Fruit fly (Drosophila melanogaster) whole organism, embryonic: Measurements from ENCODE around the gene rgn.

Source experiments
- Asciz ChIP-seq: fragments of 200-800 bp; sonication (Bioruptor generic); optimal IDR thresholded peaks from 2 replicates; lab custom pipeline; 2017; ENCODE audit warnings: missing biosample characterization, mild to moderate bottlenecking, missing genetic modification characterization, missing genetic modification reagents
- CG10979 ChIP-seq: fragments of 200-800 bp; sonication (Bioruptor generic); optimal IDR thresholded peaks from 2 replicates; lab custom pipeline; 2018; ENCODE audit warnings: missing biosample characterization, mild to moderate bottlenecking, missing genetic modification characterization, moderate library complexity
- CG12104 ChIP-seq: fragments of 200-800 bp; sonication (Bioruptor generic); optimal IDR thresholded peaks from 3 replicates; lab custom pipeline; 2016; ENCODE audit warnings: missing biosample characterization, missing genetic modification characterization
- CG12659 ChIP-seq: fragments of 200-800 bp; sonication (Bioruptor generic); optimal IDR thresholded peaks from 3 replicates; lab custom pipeline; 2017; ENCODE audit warnings: mild to moderate bottlenecking, missing biosample characterization, missing genetic modification reagents, missing genetic modification characterization
- CG13894 ChIP-seq: fragments of 200-800 bp; sonication (Bioruptor generic); optimal IDR thresholded peaks from 3 replicates; lab custom pipeline; 2018; ENCODE audit warnings: missing biosample characterization, mild to moderate bottlenecking, missing genetic modification characterization, moderate library complexity
- CG1602 ChIP-seq: fragments of 200-800 bp; sonication (Bioruptor generic); optimal IDR thresholded peaks from 3 replicates; lab custom pipeline; 2016; ENCODE audit warnings: missing biosample characterization, missing genetic modification characterization
- CG17361 ChIP-seq: fragments of 200-800 bp; sonication (Bioruptor generic); IDR thresholded peaks from 3 replicates; pipeline ENCODE4 v1.3.6; 2022; ENCODE audit warnings: missing biosample characterization, missing genetic modification characterization
- CG17912 ChIP-seq: fragments of 200-800 bp; sonication (Bioruptor generic); optimal IDR thresholded peaks from 2 replicates; lab custom pipeline; 2018; ENCODE audit warnings: missing biosample characterization, mild to moderate bottlenecking, missing genetic modification characterization
- CG1792 ChIP-seq: fragments of 200-800 bp; sonication (Bioruptor generic); optimal IDR thresholded peaks from 2 replicates; lab custom pipeline; 2016; ENCODE audit warnings: missing biosample characterization, missing genetic modification characterization
- CG18262 ChIP-seq: fragments of 200-800 bp; optimal IDR thresholded peaks from 3 replicates; lab custom pipeline; 2019; ENCODE audit warnings: missing biosample characterization, mild to moderate bottlenecking, missing genetic modification characterization, moderate library complexity
- CG18619 ChIP-seq: fragments of 200-800 bp; sonication (Bioruptor generic); optimal IDR thresholded peaks from 3 replicates; lab custom pipeline; 2017; ENCODE audit warnings: missing biosample characterization, mild to moderate bottlenecking, missing genetic modification characterization
- CG30020 ChIP-seq: fragments of 200-800 bp; optimal IDR thresholded peaks from 2 replicates; lab custom pipeline; 2019; ENCODE audit warnings: missing biosample characterization, mild to moderate bottlenecking, missing genetic modification characterization, moderate library complexity
- CG31388 ChIP-seq: fragments of 200-800 bp; sonication (Bioruptor generic); optimal IDR thresholded peaks from 2 replicates; lab custom pipeline; 2016; ENCODE audit warnings: missing biosample characterization, missing genetic modification characterization
- CG31441 ChIP-seq: fragments of 200-800 bp; sonication (Bioruptor generic); IDR thresholded peaks from 2 replicates; pipeline ENCODE4 v1.3.6; 2022; ENCODE audit warnings: missing biosample characterization, missing genetic modification characterization
- CG34422 ChIP-seq: fragments of 200-800 bp; sonication (Bioruptor generic); IDR thresholded peaks from 3 replicates; pipeline ENCODE4 v1.3.6; 2022; ENCODE audit warnings: missing biosample characterization, missing genetic modification characterization
- CG4617 ChIP-seq: fragments of 200-800 bp; sonication (Bioruptor generic); optimal IDR thresholded peaks from 3 replicates; lab custom pipeline; 2016; ENCODE audit warnings: missing biosample characterization, missing genetic modification characterization, borderline replicate concordance
- CG4854 ChIP-seq: fragments of 200-800 bp; sonication (Bioruptor generic); optimal IDR thresholded peaks from 2 replicates; lab custom pipeline; 2016; ENCODE audit warnings: missing biosample characterization, missing genetic modification characterization, inconsistent platforms
- CG6765 ChIP-seq: fragments of 200-800 bp; sonication (Bioruptor generic); optimal IDR thresholded peaks from 3 replicates; lab custom pipeline; 2017; ENCODE audit warnings: missing biosample characterization, mild to moderate bottlenecking, missing genetic modification characterization
- Camta ChIP-seq: fragments of 200-800 bp; sonication (Bioruptor generic); optimal IDR thresholded peaks from 2 replicates; lab custom pipeline; 2016; ENCODE audit warnings: missing biosample characterization, missing genetic modification characterization
- D ChIP-seq, 2 experiments: fragments of 200-800 bp in 1 of 2; fragments of >200 bp in 1 of 2; sonication (Bioruptor generic) in 1 of 2; optimal IDR thresholded peaks; 2 replicates in 1 of 2; 3 replicates in 1 of 2; lab custom pipeline; 2017; ENCODE audit warnings: mild to moderate bottlenecking in 1 of 2, missing biosample characterization in 1 of 2, missing genetic modification characterization in 1 of 2, missing genetic modification reagents in 1 of 2
- Dad ChIP-seq: fragments of 200-800 bp; sonication (Bioruptor generic); optimal IDR thresholded peaks from 3 replicates; lab custom pipeline; 2016; ENCODE audit warnings: missing biosample characterization, missing genetic modification characterization
- Eip74EF ChIP-seq, 2 experiments: fragments of 200-800 bp in 1 of 2; fragments of >200 bp in 1 of 2; sonication (Bioruptor generic) in 1 of 2; optimal IDR thresholded peaks; 2 replicates each; lab custom pipeline; 2017 to 2019; ENCODE audit warnings: missing biosample characterization in 2 of 2, missing genetic modification characterization in 2 of 2, mild to moderate bottlenecking in 1 of 2, moderate library complexity in 1 of 2
- HLH54F ChIP-seq: fragments of 200-800 bp; sonication (Bioruptor generic); optimal IDR thresholded peaks from 3 replicates; lab custom pipeline; 2016; ENCODE audit warnings: missing biosample characterization, missing genetic modification characterization
- Jarid2 ChIP-seq: fragments of 200-800 bp; sonication (Bioruptor generic); optimal IDR thresholded peaks from 3 replicates; lab custom pipeline; 2017; ENCODE audit warnings: mild to moderate bottlenecking, missing biosample characterization, missing genetic modification reagents, missing genetic modification characterization
- Myb ChIP-seq: fragments of 200-800 bp; sonication (Bioruptor generic); optimal IDR thresholded peaks from 2 replicates; lab custom pipeline; 2016; ENCODE audit warnings: missing biosample characterization, missing genetic modification characterization
- Stat92E ChIP-seq, 3 experiments: fragments of >200 bp in 2 of 3; fragments of 200-800 bp in 1 of 3; sonication (Bioruptor generic) in 1 of 3; optimal IDR thresholded peaks; 2 replicates each; lab custom pipeline; 2017 to 2019; ENCODE audit warnings: missing biosample characterization in 3 of 3, missing genetic modification characterization in 3 of 3, mild to moderate bottlenecking in 1 of 3, moderate library complexity in 1 of 3
- Xrp1 ChIP-seq: fragments of 200-800 bp; sonication (Bioruptor generic); IDR thresholded peaks from 2 replicates; pipeline ENCODE4 v1.3.6; 2022; ENCODE audit warnings: missing biosample characterization, missing genetic modification characterization
- abd-A ChIP-seq: fragments of 200-800 bp; sonication (Bioruptor generic); optimal IDR thresholded peaks from 3 replicates; lab custom pipeline; 2019; ENCODE audit warnings: missing biosample characterization, mild to moderate bottlenecking, missing genetic modification characterization, moderate library complexity
- ap ChIP-seq: fragments of 200-800 bp; sonication (Bioruptor generic); IDR thresholded peaks from 2 replicates; pipeline ENCODE4 v1.3.6; 2022; ENCODE audit warnings: missing biosample characterization, missing genetic modification characterization
- cg ChIP-seq: fragments of 200-800 bp; sonication (Bioruptor generic); optimal IDR thresholded peaks from 3 replicates; lab custom pipeline; 2019; ENCODE audit warnings: missing biosample characterization, mild to moderate bottlenecking, missing genetic modification characterization, moderate library complexity
- disco-r ChIP-seq: fragments of 200-800 bp; sonication (Bioruptor generic); optimal IDR thresholded peaks from 2 replicates; lab custom pipeline; 2016; ENCODE audit warnings: missing biosample characterization, missing genetic modification characterization
- dmrt11E ChIP-seq: fragments of 200-800 bp; sonication (Bioruptor generic); optimal IDR thresholded peaks from 3 replicates; lab custom pipeline; 2018; ENCODE audit warnings: missing biosample characterization, mild to moderate bottlenecking, missing genetic modification characterization, moderate library complexity
- fd64A ChIP-seq: fragments of 200-800 bp; sonication (Bioruptor generic); optimal IDR thresholded peaks from 3 replicates; lab custom pipeline; 2018; ENCODE audit warnings: missing biosample characterization, mild to moderate bottlenecking, missing genetic modification characterization
- kah ChIP-seq: fragments of 200-800 bp; sonication (Bioruptor generic); optimal IDR thresholded peaks from 2 replicates; lab custom pipeline; 2018; ENCODE audit warnings: missing biosample characterization, mild to moderate bottlenecking, missing genetic modification characterization
- kay ChIP-seq: fragments of 200-800 bp; sonication (Bioruptor generic); optimal IDR thresholded peaks from 2 replicates; lab custom pipeline; 2016; ENCODE audit warnings: missing biosample characterization, missing genetic modification characterization
- ken ChIP-seq: fragments of 200-800 bp; sonication (Bioruptor generic); IDR thresholded peaks from 3 replicates; pipeline ENCODE4 v1.3.6; 2022; ENCODE audit warnings: missing biosample characterization, missing genetic modification characterization
- knrl ChIP-seq: fragments of 200-800 bp; sonication (Bioruptor generic); IDR thresholded peaks from 3 replicates; pipeline ENCODE4 v1.3.6; 2022; ENCODE audit warnings: missing biosample characterization, missing genetic modification characterization; ENCODE audit not compliant: partially characterized antibody
- lola ChIP-seq, 3 experiments: fragments of >200 bp in 2 of 3; fragments of 200-800 bp in 1 of 3; sonication (Bioruptor generic) in 1 of 3; optimal IDR thresholded peaks; 2 replicates each; lab custom pipeline; 2017 to 2019; ENCODE audit warnings: missing biosample characterization in 3 of 3, missing genetic modification characterization in 3 of 3, mild to moderate bottlenecking in 1 of 3, moderate library complexity in 1 of 3
- nmo ChIP-seq: fragments of 200-800 bp; sonication (Bioruptor generic); optimal IDR thresholded peaks from 2 replicates; lab custom pipeline; 2018; ENCODE audit warnings: missing biosample characterization, mild to moderate bottlenecking, missing genetic modification characterization, moderate library complexity
- peb ChIP-seq: fragments of 200-800 bp; sonication (Bioruptor generic); IDR thresholded peaks from 2 replicates; pipeline ENCODE4 v1.3.6; 2022; ENCODE audit warnings: missing biosample characterization, missing genetic modification characterization
- repo ChIP-seq: fragments of 200-800 bp; sonication (Bioruptor generic); optimal IDR thresholded peaks from 2 replicates; lab custom pipeline; 2016; ENCODE audit warnings: missing biosample characterization, missing genetic modification characterization
- row ChIP-seq: fragments of 200-800 bp; sonication (Bioruptor generic); IDR thresholded peaks from 3 replicates; pipeline ENCODE4 v1.3.6; 2022; ENCODE audit warnings: missing biosample characterization, missing genetic modification characterization
- sens-2 ChIP-seq: fragments of 200-800 bp; sonication (Bioruptor generic); IDR thresholded peaks from 2 replicates; pipeline ENCODE4 v1.3.6; 2022; ENCODE audit warnings: missing biosample characterization, missing genetic modification characterization
- seq ChIP-seq: fragments of 200-800 bp; sonication (Bioruptor generic); IDR thresholded peaks from 2 replicates; pipeline ENCODE4 v1.3.6; 2022; ENCODE audit warnings: missing biosample characterization, missing genetic modification characterization
- sug ChIP-seq: fragments of 200-800 bp; optimal IDR thresholded peaks from 2 replicates; lab custom pipeline; 2019; ENCODE audit warnings: missing biosample characterization, mild to moderate bottlenecking, missing genetic modification characterization, moderate library complexity
- tap ChIP-seq: fragments of 200-800 bp; optimal IDR thresholded peaks from 3 replicates; lab custom pipeline; 2019; ENCODE audit warnings: missing biosample characterization, mild to moderate bottlenecking, missing genetic modification characterization, moderate library complexity
- twi ChIP-seq: fragments of 200-800 bp; optimal IDR thresholded peaks from 2 replicates; lab custom pipeline; 2019; ENCODE audit warnings: missing biosample characterization, mild to moderate bottlenecking, missing genetic modification characterization, moderate library complexity
- zen2 ChIP-seq: fragments of 200-800 bp; sonication (Bioruptor generic); IDR thresholded peaks from 3 replicates; pipeline ENCODE4 v1.3.6; 2022; ENCODE audit warnings: missing biosample characterization, missing genetic modification characterization; ENCODE audit not compliant: partially characterized antibody

Gene rgn

dm6 chr3L:21464240-21464639, 81.9 kb downstream of the rgn start (continued):
- TF ChIP-seq Camta (GFP tag; lab: Kevin White, UChicago) (peak; percentile 32), CG31388 (peak; percentile 25), Jarid2 (GFP tag; lab: Kevin White, UChicago) (peak; percentile 53), CG4854 (GFP tag; lab: Kevin White, UChicago) (peak; percentile 53), HLH54F (no peak), seq (GFP tag; lab: Robert Waterston, UW) (no peak), CG34422 (no peak), nmo (GFP tag; lab: Kevin White, UChicago) (peak; percentile 68), ken (GFP tag; lab: Robert Waterston, UW) (peak; percentile 36; the same call in 1 of the 3 replicates), kay (GFP tag; lab: Kevin White, UChicago) (peak; percentile 31), sens-2 (no peak), CG10979 (tag; lab: Kevin White, UChicago) (peak; percentile 79), zen2 (GFP tag; lab: Robert Waterston, UW) (no peak), knrl (no peak), Xrp1 (peak; percentile 88), CG17912 (GFP tag; lab: Kevin White, UChicago) (no peak), CG30020 (tag; lab: Kevin White, UChicago) (no peak), CG1602 (GFP tag; lab: Kevin White, UChicago) (peak; percentile 47), CG13894 (tag; lab: Kevin White, UChicago) (no peak), kah (peak; percentile 21), ap (GFP tag; lab: Robert Waterston, UW) (no peak), CG18619 (GFP tag; lab: Kevin White, UChicago) (peak; percentile 74), Myb (GFP tag; lab: Kevin White, UChicago) (no peak), peb (GFP tag; lab: Robert Waterston, UW) (0 out of 2 replicates have a peak, but pooled peaks have one; percentile 14), tap (tag; lab: Kevin White, UChicago) (peak; percentile 68), disco-r (GFP tag; lab: Kevin White, UChicago) (no peak), CG4617 (GFP tag; lab: Kevin White, UChicago) (no peak), CG1792 (GFP tag; lab: Kevin White, UChicago) (peak; percentile 62), CG6765 (GFP tag; lab: Kevin White, UChicago) (no peak), twi (peak; percentile 78), Eip74EF (GFP tag; optimal IDR thresholded peaks at IDR 0.05; lab: Kevin White, UChicago) (peak in 1 of 2 experiments; percentile 6), CG31441 (GFP tag; lab: Robert Waterston, UW) (peak; percentile 88), Dad (GFP tag; lab: Kevin White, UChicago) (peak; percentile 29), Stat92E (GFP tag; optimal IDR thresholded peaks at IDR 0.05; lab: Kevin White, UChicago) (no peak), repo (GFP tag; lab: Kevin White, UChicago) (no peak), sug (tag; lab: Kevin White, UChicago) (no peak), CG12659 (GFP tag; lab: Kevin White, UChicago) (peak; percentile 27)

dm6 chr3L:21465261-21466112, 83.2 kb downstream of the rgn start:
- TF ChIP-seq D (optimal IDR thresholded peaks at IDR 0.05; lab: Kevin White, UChicago): no peak
- peak; percentile 17 for TF ChIP-seq D (GFP tag; optimal IDR thresholded peaks at IDR 0.05; lab: Kevin White, UChicago)
- peak; percentile 83 for TF ChIP-seq fd64A (GFP tag; lab: Kevin White, UChicago)
- TF ChIP-seq Asciz: no peak
- TF ChIP-seq dmrt11E: peak; percentile 2
- no peak for TF ChIP-seq CG12104 (GFP tag; lab: Kevin White, UChicago)
- TF ChIP-seq CG31441 (GFP tag; lab: Robert Waterston, UW): 0 out of 2 replicates have a peak, but pooled peaks have one; percentile 20
- peak; percentile 64 for TF ChIP-seq CG18262 (tag; lab: Kevin White, UChicago)
- peak; percentile 63 for TF ChIP-seq abd-A (tag; lab: Kevin White, UChicago)
- peak in 1 of 3 experiments; percentile 26 for TF ChIP-seq lola (GFP tag; optimal IDR thresholded peaks at IDR 0.05; lab: Kevin White, UChicago)
- peak; percentile 8 for TF ChIP-seq cg (GFP tag; lab: Kevin White, UChicago)
- peak; percentile 61; the same call in 1 of the 3 replicates for TF ChIP-seq CG17361 (GFP tag; lab: Robert Waterston, UW)
- 0 out of 3 replicates have a peak, but pooled peaks have one; percentile 12 for TF ChIP-seq row (GFP tag; lab: Robert Waterston, UW)
- TF ChIP-seq CG10979 (tag; lab: Kevin White, UChicago): peak; percentile 31
